Fruit fly (Drosophila melanogaster) whole organism, embryonic: ENCODE measurements around the gene CG12239.

Source experiments
- Antp ChIP-seq: fragments of 200-800 bp; sonication (Bioruptor generic); optimal IDR thresholded peaks from 3 replicates; lab custom pipeline; 2016; ENCODE audit warnings: missing biosample characterization, missing genetic modification characterization
- Awh ChIP-seq: fragments of 200-800 bp; sonication (Bioruptor generic); IDR thresholded peaks from 2 replicates; pipeline ENCODE4, ENCODE4 v1.3.6; 2022; ENCODE audit warnings: missing biosample characterization, missing genetic modification characterization
- CG10209 ChIP-seq: fragments of 200-800 bp; sonication (Bioruptor generic); optimal IDR thresholded peaks from 3 replicates; lab custom pipeline; 2017; ENCODE audit warnings: missing biosample characterization, mild to moderate bottlenecking, missing genetic modification characterization, missing genetic modification reagents
- CG13894 ChIP-seq: fragments of 200-800 bp; sonication (Bioruptor generic); optimal IDR thresholded peaks from 3 replicates; lab custom pipeline; 2018; ENCODE audit warnings: missing biosample characterization, mild to moderate bottlenecking, missing genetic modification characterization, moderate library complexity
- CG17186 ChIP-seq: fragments of 200-800 bp; sonication (Bioruptor generic); optimal IDR thresholded peaks from 3 replicates; lab custom pipeline; 2017; ENCODE audit warnings: missing biosample characterization, missing genetic modification reagents, missing genetic modification characterization
- CG17385 ChIP-seq: fragments of 200-800 bp; sonication (Bioruptor generic); optimal IDR thresholded peaks from 3 replicates; lab custom pipeline; 2018; ENCODE audit warnings: missing biosample characterization, mild to moderate bottlenecking, missing genetic modification characterization
- CG1792 ChIP-seq: fragments of 200-800 bp; sonication (Bioruptor generic); optimal IDR thresholded peaks from 2 replicates; lab custom pipeline; 2016; ENCODE audit warnings: missing biosample characterization, missing genetic modification characterization
- CG18476 ChIP-seq: fragments of 200-800 bp; sonication (Bioruptor generic); optimal IDR thresholded peaks from 2 replicates; lab custom pipeline; 2016; ENCODE audit warnings: missing biosample characterization, mild to moderate bottlenecking, missing genetic modification characterization
- CG18764 ChIP-seq: fragments of 200-800 bp; sonication (Bioruptor generic); optimal IDR thresholded peaks from 3 replicates; lab custom pipeline; 2016; ENCODE audit warnings: missing biosample characterization, missing genetic modification characterization
- CG2202 ChIP-seq: fragments of 200-800 bp; sonication (Bioruptor generic); optimal IDR thresholded peaks from 2 replicates; lab custom pipeline; 2018; ENCODE audit warnings: missing biosample characterization, mild to moderate bottlenecking, missing genetic modification characterization
- CG32767 ChIP-seq: fragments of 200-800 bp; sonication (Bioruptor generic); IDR thresholded peaks from 2 replicates; pipeline ENCODE4 v1.3.6; 2022; ENCODE audit warnings: missing biosample characterization, missing genetic modification characterization
- CG4854 ChIP-seq: fragments of 200-800 bp; sonication (Bioruptor generic); optimal IDR thresholded peaks from 2 replicates; lab custom pipeline; 2016; ENCODE audit warnings: missing biosample characterization, missing genetic modification characterization, inconsistent platforms
- CG7271 ChIP-seq: fragments of 200-800 bp; sonication (Bioruptor generic); optimal IDR thresholded peaks from 2 replicates; lab custom pipeline; 2018; ENCODE audit warnings: missing biosample characterization, mild to moderate bottlenecking, missing genetic modification characterization, moderate library complexity
- CG8478 ChIP-seq: fragments of >200 bp; optimal IDR thresholded peaks from 2 replicates; lab custom pipeline; 2018
- Dek ChIP-seq: fragments of 200-800 bp; sonication (Bioruptor generic); optimal IDR thresholded peaks from 3 replicates; lab custom pipeline; 2019; ENCODE audit warnings: missing biosample characterization, mild to moderate bottlenecking, missing genetic modification characterization, moderate library complexity
- Dref ChIP-seq: fragments of 200-800 bp; sonication (Bioruptor generic); IDR thresholded peaks from 2 replicates; pipeline ENCODE4 v1.3.6; 2022; ENCODE audit warnings: missing biosample characterization, missing genetic modification characterization
- E2f2 ChIP-seq: fragments of 200-800 bp; sonication (Bioruptor generic); IDR thresholded peaks from 2 replicates; pipeline ENCODE4 v1.3.6; 2022; ENCODE audit warnings: missing biosample characterization, missing genetic modification characterization
- Eip74EF ChIP-seq, 2 experiments: fragments of 200-800 bp in 1 of 2; fragments of >200 bp in 1 of 2; sonication (Bioruptor generic) in 1 of 2; optimal IDR thresholded peaks; 2 replicates each; lab custom pipeline; 2017 to 2019; ENCODE audit warnings: missing biosample characterization in 2 of 2, missing genetic modification characterization in 2 of 2, mild to moderate bottlenecking in 1 of 2, moderate library complexity in 1 of 2
- GATAe ChIP-seq: fragments of 200-800 bp; sonication (Bioruptor generic); conservative IDR thresholded peaks from 2 replicates; pipeline ENCODE4 v1.3.6; 2022; ENCODE audit warnings: missing biosample characterization, missing genetic modification characterization
- HLH3B ChIP-seq: fragments of 200-800 bp; sonication (Bioruptor generic); IDR thresholded peaks from 2 replicates; pipeline ENCODE4 v1.3.6; 2022; ENCODE audit warnings: missing biosample characterization, missing genetic modification characterization
- Hmx ChIP-seq: fragments of 200-800 bp; sonication (Bioruptor generic); optimal IDR thresholded peaks from 2 replicates; lab custom pipeline; 2016; ENCODE audit warnings: missing biosample characterization, missing genetic modification characterization
- Jarid2 ChIP-seq: fragments of 200-800 bp; sonication (Bioruptor generic); optimal IDR thresholded peaks from 3 replicates; lab custom pipeline; 2017; ENCODE audit warnings: mild to moderate bottlenecking, missing biosample characterization, missing genetic modification reagents, missing genetic modification characterization
- Mad ChIP-seq: fragments of 200-800 bp; sonication (Bioruptor generic); optimal IDR thresholded peaks from 2 replicates; lab custom pipeline; 2016; ENCODE audit warnings: missing biosample characterization, missing genetic modification characterization
- Myb ChIP-seq: fragments of 200-800 bp; sonication (Bioruptor generic); optimal IDR thresholded peaks from 2 replicates; lab custom pipeline; 2016; ENCODE audit warnings: missing biosample characterization, missing genetic modification characterization
- Neu2 ChIP-seq: fragments of 200-800 bp; sonication (Bioruptor generic); optimal IDR thresholded peaks from 3 replicates; lab custom pipeline; 2016; ENCODE audit warnings: missing biosample characterization, missing genetic modification characterization, borderline replicate concordance
- Ssrp ChIP-seq: fragments of 200-800 bp; sonication (Bioruptor generic); optimal IDR thresholded peaks from 2 replicates; lab custom pipeline; 2018; ENCODE audit warnings: missing biosample characterization, mild to moderate bottlenecking, missing genetic modification characterization, moderate library complexity
- Stat92E ChIP-seq, 3 experiments: fragments of >200 bp in 2 of 3; fragments of 200-800 bp in 1 of 3; sonication (Bioruptor generic) in 1 of 3; optimal IDR thresholded peaks; 2 replicates each; lab custom pipeline; 2017 to 2019; ENCODE audit warnings: missing biosample characterization in 3 of 3, missing genetic modification characterization in 3 of 3, mild to moderate bottlenecking in 1 of 3, moderate library complexity in 1 of 3
- ac ChIP-seq: fragments of 200-800 bp; sonication (Bioruptor generic); optimal IDR thresholded peaks from 3 replicates; lab custom pipeline; 2017; ENCODE audit warnings: missing biosample characterization, mild to moderate bottlenecking, missing genetic modification characterization
- cas ChIP-seq: fragments of 200-800 bp; sonication (Bioruptor generic); IDR thresholded peaks from 2 replicates; pipeline ENCODE4 v1.3.6; 2022; ENCODE audit warnings: missing biosample characterization, missing genetic modification characterization
- dmrt99B ChIP-seq: fragments of 200-800 bp; sonication (Bioruptor generic); optimal IDR thresholded peaks from 2 replicates; lab custom pipeline; 2018; ENCODE audit warnings: missing biosample characterization, mild to moderate bottlenecking, missing genetic modification characterization, moderate library complexity
- exex ChIP-seq: fragments of 200-800 bp; sonication (Bioruptor generic); optimal IDR thresholded peaks from 4 replicates; lab custom pipeline; 2018; ENCODE audit warnings: missing biosample characterization, mild to moderate bottlenecking, missing genetic modification characterization, moderate library complexity
- fd64A ChIP-seq: fragments of 200-800 bp; sonication (Bioruptor generic); optimal IDR thresholded peaks from 3 replicates; lab custom pipeline; 2018; ENCODE audit warnings: missing biosample characterization, mild to moderate bottlenecking, missing genetic modification characterization
- gcm ChIP-seq: fragments of 200-800 bp; sonication (Bioruptor generic); optimal IDR thresholded peaks from 2 replicates; lab custom pipeline; 2019; ENCODE audit warnings: missing biosample characterization, mild to moderate bottlenecking, missing genetic modification characterization, moderate library complexity
- h ChIP-seq: fragments of >200 bp; optimal IDR thresholded peaks from 2 replicates; lab custom pipeline; 2017
- hbn ChIP-seq: fragments of 200-800 bp; sonication (Bioruptor generic); IDR thresholded peaks from 2 replicates; pipeline ENCODE4 v1.3.6; 2022; ENCODE audit warnings: missing biosample characterization, missing genetic modification characterization; ENCODE audit not compliant: partially characterized antibody
- inv ChIP-seq: fragments of 200-800 bp; sonication (Bioruptor generic); IDR thresholded peaks from 2 replicates; pipeline ENCODE4 v1.3.6; 2022; ENCODE audit warnings: missing biosample characterization, missing genetic modification characterization; ENCODE audit not compliant: partially characterized antibody
- jing ChIP-seq: fragments of 200-800 bp; sonication (Bioruptor generic); optimal IDR thresholded peaks from 2 replicates; lab custom pipeline; 2018; ENCODE audit warnings: missing biosample characterization, mild to moderate bottlenecking, missing genetic modification characterization
- luna ChIP-seq: fragments of 200-800 bp; sonication (Bioruptor generic); optimal IDR thresholded peaks from 2 replicates; lab custom pipeline; 2016; ENCODE audit warnings: missing biosample characterization, missing genetic modification characterization
- maf-S ChIP-seq: fragments of 200-800 bp; sonication (Bioruptor generic); optimal IDR thresholded peaks from 2 replicates; lab custom pipeline; 2016; ENCODE audit warnings: missing biosample characterization, missing genetic modification characterization
- p53 ChIP-seq: fragments of 200-800 bp; sonication (Bioruptor generic); optimal IDR thresholded peaks from 2 replicates; lab custom pipeline; 2016; ENCODE audit warnings: missing biosample characterization, missing genetic modification characterization
- pan ChIP-seq, 4 experiments: fragments of >200 bp in 3 of 4; fragments of 200-800 bp in 1 of 4; sonication (Bioruptor generic) in 1 of 4; optimal IDR thresholded peaks in 3 of 4; IDR thresholded peaks in 1 of 4; 2 replicates each; pipeline versions ENCODE4 v1.3.6 to Lab custom; 2017 to 2022; ENCODE audit warnings: missing biosample characterization in 2 of 4, missing genetic modification characterization in 2 of 4, mixed read lengths in 1 of 4
- peb ChIP-seq: fragments of 200-800 bp; sonication (Bioruptor generic); IDR thresholded peaks from 2 replicates; pipeline ENCODE4 v1.3.6; 2022; ENCODE audit warnings: missing biosample characterization, missing genetic modification characterization
- pnt ChIP-seq: fragments of 200-800 bp; sonication (Bioruptor generic); optimal IDR thresholded peaks from 3 replicates; lab custom pipeline; 2016; ENCODE audit warnings: missing biosample characterization, missing genetic modification characterization
- seq ChIP-seq: fragments of 200-800 bp; sonication (Bioruptor generic); IDR thresholded peaks from 2 replicates; pipeline ENCODE4 v1.3.6; 2022; ENCODE audit warnings: missing biosample characterization, missing genetic modification characterization
- shn ChIP-seq: fragments of 200-800 bp; sonication (Bioruptor generic); optimal IDR thresholded peaks from 3 replicates; lab custom pipeline; 2016; ENCODE audit warnings: missing biosample characterization, missing genetic modification characterization
- slou ChIP-seq: fragments of 200-800 bp; sonication (Bioruptor generic); optimal IDR thresholded peaks from 3 replicates; lab custom pipeline; 2016; ENCODE audit warnings: missing biosample characterization, missing genetic modification characterization
- sqz ChIP-seq: fragments of 200-800 bp; sonication (Bioruptor generic); optimal IDR thresholded peaks from 3 replicates; lab custom pipeline; 2018; ENCODE audit warnings: missing biosample characterization, mild to moderate bottlenecking, missing genetic modification characterization

CG12239 gene

dm6 chrX:5764001-5764892 lies 27.7 kb upstream of the CG12239 start, which contains the start of the genes MAPk-Ak2 and CG42699 (continued):
- peak; percentile 4 for TF ChIP-seq CG17186 (GFP tag; lab: Kevin White, UChicago)
- peak; percentile 72 for TF ChIP-seq CG4854
- TF ChIP-seq ac (GFP tag; lab: Kevin White, UChicago) = peak; percentile 71
- TF ChIP-seq peb = no peak
- peak; percentile 49 for TF ChIP-seq Mad (GFP tag; lab: Kevin White, UChicago)
- no peak for TF ChIP-seq CG8478 (lab: Kevin White, UChicago)
- peak; percentile 83 for TF ChIP-seq fd64A (GFP tag; lab: Kevin White, UChicago)
- TF ChIP-seq exex (tag; lab: Kevin White, UChicago) = peak; percentile 73
- 0 out of 2 replicates have a peak, but pooled peaks have one; percentile 26 for TF ChIP-seq GATAe (GFP tag; lab: Robert Waterston, UW)
- peak; percentile 54 for TF ChIP-seq inv
- TF ChIP-seq p53 (GFP tag; lab: Kevin White, UChicago) = peak; percentile 59
- peak; percentile 50 for TF ChIP-seq slou (GFP tag; lab: Kevin White, UChicago)
- TF ChIP-seq seq = peak; percentile 80
- peak; percentile 81 for TF ChIP-seq CG17385 (GFP tag; lab: Kevin White, UChicago)
- TF ChIP-seq shn = peak; percentile 71
- no peak for TF ChIP-seq Ssrp (tag; lab: Kevin White, UChicago)
- peak; percentile 95 for TF ChIP-seq sqz (GFP tag; lab: Kevin White, UChicago)
- TF ChIP-seq Eip74EF (GFP tag; optimal IDR thresholded peaks at IDR 0.05; lab: Kevin White, UChicago) = peak in 1 of 2 experiments; percentile 55
- TF ChIP-seq hbn (GFP tag; lab: Robert Waterston, UW) = 0 out of 2 replicates have a peak, but pooled peaks have one; percentile 18
- TF ChIP-seq CG7271 = peak; percentile 25
- peak; percentile 67 for TF ChIP-seq luna
- peak in 1 of 3 experiments; percentile 82 for TF ChIP-seq Stat92E (GFP tag; optimal IDR thresholded peaks at IDR 0.05; lab: Kevin White, UChicago)
- peak; percentile 66 for TF ChIP-seq dmrt99B (tag; lab: Kevin White, UChicago)
- TF ChIP-seq pnt (GFP tag; lab: Kevin White, UChicago) = peak; percentile 64
- peak; percentile 94 for TF ChIP-seq Awh
- TF ChIP-seq jing (GFP tag; lab: Kevin White, UChicago) = no peak
- no peak for TF ChIP-seq h (lab: Kevin White, UChicago)
- TF ChIP-seq CG32767 (GFP tag; lab: Robert Waterston, UW) = no peak
- peak; percentile 50 for TF ChIP-seq E2f2 (GFP tag; lab: Robert Waterston, UW)
- TF ChIP-seq Dek (tag; lab: Kevin White, UChicago) = peak; percentile 80
- peak; percentile 79 for TF ChIP-seq CG2202 (tag; lab: Kevin White, UChicago)
- no peak for TF ChIP-seq pan (optimal IDR thresholded peaks at IDR 0.05; lab: Kevin White, UChicago)
- peak in 1 of 2 experiments; percentile 69 for TF ChIP-seq pan (GFP tag; optimal IDR thresholded peaks at IDR 0.05 in 1 of 2, IDR thresholded peaks at IDR 0.05 in 1 of 2)
- no peak for TF ChIP-seq Neu2 (GFP tag; lab: Kevin White, UChicago)
- no peak for TF ChIP-seq cas
- no peak for TF ChIP-seq Hmx (GFP tag; lab: Kevin White, UChicago)
- TF ChIP-seq CG13894 (tag; lab: Kevin White, UChicago) = peak; percentile 90
- TF ChIP-seq Jarid2 (GFP tag; lab: Kevin White, UChicago) = peak; percentile 82
- TF ChIP-seq HLH3B (GFP tag; lab: Robert Waterston, UW) = peak; percentile 70; the same call in 1 of the 2 replicates
- TF ChIP-seq Antp (GFP tag; lab: Kevin White, UChicago) = peak; percentile 53
- peak; percentile 84 for TF ChIP-seq Myb
- peak; percentile 79 for TF ChIP-seq maf-S
- TF ChIP-seq CG18764 (GFP tag; lab: Kevin White, UChicago) = peak; percentile 80
- peak; percentile 49 for TF ChIP-seq CG18476 (GFP tag; lab: Kevin White, UChicago)
- TF ChIP-seq CG1792 (GFP tag; lab: Kevin White, UChicago) = peak; percentile 80
- peak; percentile 78 for TF ChIP-seq CG10209 (GFP tag; lab: Kevin White, UChicago)
- peak; percentile 86 for TF ChIP-seq Dref (GFP tag; lab: Robert Waterston, UW)
- TF ChIP-seq gcm = peak; percentile 75
